Fruit fly (Drosophila melanogaster) whole organism, embryonic: Measurements from ENCODE around the gene Syx18.

ENCODE experiments used
- CG10147 ChIP-seq: fragments of 200-800 bp; sonication (Bioruptor generic); optimal IDR thresholded peaks from 2 replicates; lab custom pipeline; 2019; ENCODE audit warnings: missing biosample characterization, mild to moderate bottlenecking, missing genetic modification characterization, moderate library complexity
- CG10267 ChIP-seq: fragments of 200-800 bp; sonication (Bioruptor generic); optimal IDR thresholded peaks from 2 replicates; lab custom pipeline; 2018; ENCODE audit warnings: missing biosample characterization, mild to moderate bottlenecking, missing genetic modification characterization, moderate library complexity
- CG12391 ChIP-seq: fragments of 200-800 bp; sonication (Bioruptor generic); optimal IDR thresholded peaks from 3 replicates; lab custom pipeline; 2018; ENCODE audit warnings: missing biosample characterization, mild to moderate bottlenecking, missing genetic modification characterization, moderate library complexity
- CG12659 ChIP-seq: fragments of 200-800 bp; sonication (Bioruptor generic); optimal IDR thresholded peaks from 3 replicates; lab custom pipeline; 2017; ENCODE audit warnings: mild to moderate bottlenecking, missing biosample characterization, missing genetic modification reagents, missing genetic modification characterization
- CG12769 ChIP-seq: fragments of 200-800 bp; sonication (Bioruptor generic); optimal IDR thresholded peaks from 2 replicates; lab custom pipeline; 2019; ENCODE audit warnings: missing biosample characterization, mild to moderate bottlenecking, missing genetic modification characterization, moderate library complexity
- CG13624 ChIP-seq: fragments of 200-800 bp; sonication (Bioruptor generic); optimal IDR thresholded peaks from 2 replicates; lab custom pipeline; 2016; ENCODE audit warnings: missing biosample characterization, missing genetic modification characterization
- CG14441 ChIP-seq: fragments of 200-800 bp; sonication (Bioruptor generic); IDR thresholded peaks from 2 replicates; pipeline ENCODE4 v1.3.6; 2022; ENCODE audit warnings: missing biosample characterization, missing genetic modification characterization
- CG15696 ChIP-seq: fragments of 200-800 bp; sonication (Bioruptor generic); optimal IDR thresholded peaks from 2 replicates; lab custom pipeline; 2019; ENCODE audit warnings: missing biosample characterization, mild to moderate bottlenecking, missing genetic modification characterization, moderate library complexity
- CG1603 ChIP-seq: fragments of 200-800 bp; sonication (Bioruptor generic); optimal IDR thresholded peaks from 2 replicates; lab custom pipeline; 2019; ENCODE audit warnings: missing biosample characterization, mild to moderate bottlenecking, missing genetic modification characterization, moderate library complexity
- CG16863 ChIP-seq: fragments of 200-800 bp; sonication (Bioruptor generic); optimal IDR thresholded peaks from 3 replicates; lab custom pipeline; 2016; ENCODE audit warnings: missing biosample characterization, missing genetic modification characterization
- CG17359 ChIP-seq: fragments of 200-800 bp; sonication (Bioruptor generic); optimal IDR thresholded peaks from 3 replicates; lab custom pipeline; 2018; ENCODE audit warnings: missing biosample characterization, mild to moderate bottlenecking, missing genetic modification characterization, moderate library complexity
- CG2678 ChIP-seq: fragments of 200-800 bp; sonication (Bioruptor generic); optimal IDR thresholded peaks from 3 replicates; lab custom pipeline; 2019; ENCODE audit warnings: missing biosample characterization, mild to moderate bottlenecking, missing genetic modification characterization, moderate library complexity
- CG2889 ChIP-seq: fragments of 200-800 bp; sonication (Bioruptor generic); IDR thresholded peaks from 3 replicates; pipeline ENCODE4 v1.3.6; 2022; ENCODE audit warnings: missing biosample characterization, missing genetic modification characterization
- CG34422 ChIP-seq: fragments of 200-800 bp; sonication (Bioruptor generic); IDR thresholded peaks from 3 replicates; pipeline ENCODE4 v1.3.6; 2022; ENCODE audit warnings: missing biosample characterization, missing genetic modification characterization
- CG3838 ChIP-seq: fragments of 200-800 bp; sonication (Bioruptor generic); optimal IDR thresholded peaks from 3 replicates; lab custom pipeline; 2016; ENCODE audit warnings: missing biosample characterization, missing genetic modification characterization
- CG43689 ChIP-seq: fragments of 200-800 bp; sonication (Bioruptor generic); IDR thresholded peaks from 2 replicates; pipeline ENCODE4 v1.3.6; 2022; ENCODE audit warnings: missing biosample characterization, missing genetic modification characterization
- CG5953 ChIP-seq: fragments of 200-800 bp; sonication (Bioruptor generic); IDR thresholded peaks from 2 replicates; pipeline ENCODE4 v1.3.6; 2022; ENCODE audit warnings: missing biosample characterization, missing genetic modification characterization
- CG7839 ChIP-seq: fragments of 200-800 bp; sonication (Bioruptor generic); optimal IDR thresholded peaks from 3 replicates; lab custom pipeline; 2018; ENCODE audit warnings: missing biosample characterization, mild to moderate bottlenecking, missing genetic modification characterization, moderate library complexity
- CTCF ChIP-seq: fragments of 200-800 bp; sonication (Bioruptor generic); optimal IDR thresholded peaks from 2 replicates; lab custom pipeline; 2017; ENCODE audit warnings: missing biosample characterization, mild to moderate bottlenecking, missing genetic modification characterization, moderate library complexity
- D ChIP-seq, 2 experiments: fragments of 200-800 bp in 1 of 2; fragments of >200 bp in 1 of 2; sonication (Bioruptor generic) in 1 of 2; optimal IDR thresholded peaks; 2 replicates in 1 of 2; 3 replicates in 1 of 2; lab custom pipeline; 2017; ENCODE audit warnings: mild to moderate bottlenecking in 1 of 2, missing biosample characterization in 1 of 2, missing genetic modification characterization in 1 of 2, missing genetic modification reagents in 1 of 2
- Dip3 ChIP-seq: fragments of 200-800 bp; sonication (Bioruptor generic); optimal IDR thresholded peaks from 3 replicates; lab custom pipeline; 2016; ENCODE audit warnings: missing biosample characterization, missing genetic modification characterization
- Doc3 ChIP-seq: fragments of 200-800 bp; sonication (Bioruptor generic); IDR thresholded peaks from 3 replicates; pipeline ENCODE4 v1.3.6; 2022; ENCODE audit warnings: missing biosample characterization, missing genetic modification characterization; ENCODE audit not compliant: partially characterized antibody
- E2f2 ChIP-seq: fragments of 200-800 bp; sonication (Bioruptor generic); IDR thresholded peaks from 2 replicates; pipeline ENCODE4 v1.3.6; 2022; ENCODE audit warnings: missing biosample characterization, missing genetic modification characterization
- Ets65A ChIP-seq: fragments of 200-800 bp; sonication (Bioruptor generic); peaks from one replicate; lab custom pipeline; 2016; ENCODE audit warnings: missing biosample characterization, missing genetic modification characterization
- HHEX ChIP-seq: fragments of 200-800 bp; sonication (Bioruptor generic); optimal IDR thresholded peaks from 3 replicates; lab custom pipeline; 2017; ENCODE audit warnings: missing biosample characterization, mild to moderate bottlenecking, missing genetic modification characterization, missing genetic modification reagents
- Jarid2 ChIP-seq: fragments of 200-800 bp; sonication (Bioruptor generic); optimal IDR thresholded peaks from 3 replicates; lab custom pipeline; 2017; ENCODE audit warnings: mild to moderate bottlenecking, missing biosample characterization, missing genetic modification reagents, missing genetic modification characterization
- Lim3 ChIP-seq: fragments of 200-800 bp; sonication (Bioruptor generic); IDR thresholded peaks from 2 replicates; pipeline ENCODE4 v1.3.6; 2022; ENCODE audit warnings: missing biosample characterization, missing genetic modification characterization
- MBD-R2 ChIP-seq: fragments of 200-800 bp; sonication (Bioruptor generic); IDR thresholded peaks from 2 replicates; pipeline ENCODE4 v1.3.6; 2022; ENCODE audit warnings: missing biosample characterization, missing genetic modification characterization
- NfI ChIP-seq: fragments of 200-800 bp; sonication (Bioruptor generic); optimal IDR thresholded peaks from 3 replicates; lab custom pipeline; 2018; ENCODE audit warnings: missing biosample characterization, mild to moderate bottlenecking, missing genetic modification characterization, moderate library complexity
- Oli ChIP-seq: fragments of 200-800 bp; sonication (Bioruptor generic); optimal IDR thresholded peaks from 2 replicates; lab custom pipeline; 2018; ENCODE audit warnings: missing biosample characterization, mild to moderate bottlenecking, missing genetic modification characterization, moderate library complexity
- ato ChIP-seq: fragments of 200-800 bp; sonication (Bioruptor generic); IDR thresholded peaks from 2 replicates; pipeline ENCODE4 v1.3.6; 2022; ENCODE audit warnings: missing biosample characterization, missing genetic modification characterization; ENCODE audit not compliant: partially characterized antibody
- btn ChIP-seq: fragments of 200-800 bp; sonication (Bioruptor generic); optimal IDR thresholded peaks from 2 replicates; lab custom pipeline; 2016; ENCODE audit warnings: missing biosample characterization, missing genetic modification characterization
- corto ChIP-seq: fragments of 200-800 bp; sonication (Bioruptor generic); optimal IDR thresholded peaks from 2 replicates; lab custom pipeline; 2016; ENCODE audit warnings: missing biosample characterization, mild to moderate bottlenecking, missing genetic modification characterization, moderate library complexity
- croc ChIP-seq: fragments of 200-800 bp; sonication (Bioruptor generic); conservative IDR thresholded peaks from 3 replicates; pipeline ENCODE4 v1.3.6; 2022; ENCODE audit warnings: missing biosample characterization, missing genetic modification characterization
- crol ChIP-seq: fragments of 200-800 bp; sonication (Bioruptor generic); IDR thresholded peaks from 2 replicates; pipeline ENCODE4 v1.3.6; 2022; ENCODE audit warnings: missing biosample characterization, missing genetic modification characterization
- gem ChIP-seq: fragments of 200-800 bp; sonication (Bioruptor generic); optimal IDR thresholded peaks from 2 replicates; lab custom pipeline; 2019; ENCODE audit warnings: missing biosample characterization, mild to moderate bottlenecking, missing genetic modification characterization, moderate library complexity
- gfzf ChIP-seq: fragments of 200-800 bp; sonication (Bioruptor generic); optimal IDR thresholded peaks from 2 replicates; lab custom pipeline; 2016; ENCODE audit warnings: missing biosample characterization, mild to moderate bottlenecking, missing genetic modification characterization, moderate library complexity
- gsb ChIP-seq: fragments of 200-800 bp; sonication (Bioruptor generic); IDR thresholded peaks from 2 replicates; pipeline ENCODE4 v1.3.6; 2022; ENCODE audit warnings: missing biosample characterization, missing genetic modification characterization
- hbn ChIP-seq: fragments of 200-800 bp; sonication (Bioruptor generic); IDR thresholded peaks from 2 replicates; pipeline ENCODE4 v1.3.6; 2022; ENCODE audit warnings: missing biosample characterization, missing genetic modification characterization; ENCODE audit not compliant: partially characterized antibody
- mirr ChIP-seq: fragments of 200-800 bp; sonication (Bioruptor generic); optimal IDR thresholded peaks from 3 replicates; lab custom pipeline; 2018; ENCODE audit warnings: missing biosample characterization, mild to moderate bottlenecking, missing genetic modification characterization
- mld ChIP-seq: fragments of 200-800 bp; sonication (Bioruptor generic); IDR thresholded peaks from 3 replicates; pipeline ENCODE4 v1.3.6; 2022; ENCODE audit warnings: missing biosample characterization, missing genetic modification characterization; ENCODE audit not compliant: partially characterized antibody
- onecut ChIP-seq: fragments of 200-800 bp; sonication (Bioruptor generic); IDR thresholded peaks from 2 replicates; pipeline ENCODE4 v1.3.6; 2022; ENCODE audit warnings: missing biosample characterization, missing genetic modification characterization
- ranshi ChIP-seq: fragments of 200-800 bp; sonication (Bioruptor generic); IDR thresholded peaks from 2 replicates; pipeline ENCODE4 v1.3.6; 2022; ENCODE audit warnings: missing biosample characterization, missing genetic modification characterization
- sd ChIP-seq: fragments of 200-800 bp; sonication (Bioruptor generic); optimal IDR thresholded peaks from 3 replicates; lab custom pipeline; 2018; ENCODE audit warnings: missing biosample characterization, mild to moderate bottlenecking, missing genetic modification characterization, moderate library complexity
- seq ChIP-seq: fragments of 200-800 bp; sonication (Bioruptor generic); IDR thresholded peaks from 2 replicates; pipeline ENCODE4 v1.3.6; 2022; ENCODE audit warnings: missing biosample characterization, missing genetic modification characterization
- slou ChIP-seq: fragments of 200-800 bp; sonication (Bioruptor generic); optimal IDR thresholded peaks from 3 replicates; lab custom pipeline; 2016; ENCODE audit warnings: missing biosample characterization, missing genetic modification characterization
- tll ChIP-seq, 2 experiments: fragments of 200-800 bp in 1 of 2; fragments of >200 bp in 1 of 2; sonication (Bioruptor generic) in 1 of 2; optimal IDR thresholded peaks; 2 replicates each; lab custom pipeline; 2017 to 2019; ENCODE audit warnings: missing biosample characterization in 2 of 2, missing genetic modification characterization in 2 of 2, mild to moderate bottlenecking in 1 of 2, moderate library complexity in 1 of 2
- trh ChIP-seq: fragments of 200-800 bp; sonication (Bioruptor generic); optimal IDR thresholded peaks from 2 replicates; lab custom pipeline; 2016; ENCODE audit warnings: missing biosample characterization, missing genetic modification characterization
- wdn ChIP-seq: fragments of 200-800 bp; sonication (Bioruptor generic); IDR thresholded peaks from 2 replicates; pipeline ENCODE4 v1.3.6; 2022; ENCODE audit warnings: missing biosample characterization, missing genetic modification characterization
- zen2 ChIP-seq: fragments of 200-800 bp; sonication (Bioruptor generic); IDR thresholded peaks from 3 replicates; pipeline ENCODE4 v1.3.6; 2022; ENCODE audit warnings: missing biosample characterization, missing genetic modification characterization; ENCODE audit not compliant: partially characterized antibody

The Syx18 gene

dm6 chr3R:24606868-24607267, 18.5 kb downstream of the Syx18 start (continued):
- TF ChIP-seq hbn (no peak), CG12391 (tag; lab: Kevin White, UChicago) (no peak), wdn (GFP tag; lab: Robert Waterston, UW) (no peak), CG14441 (0 out of 2 replicates have a peak, but pooled peaks have one; percentile 14), crol (GFP tag; lab: Robert Waterston, UW) (peak; percentile 48), NfI (no peak), croc (GFP tag; lab: Robert Waterston, UW) (no peak), CG2889 (GFP tag; lab: Robert Waterston, UW) (no peak), onecut (GFP tag; lab: Robert Waterston, UW) (no peak), CG2678 (no peak)

dm6 chr3R:24604165-24604564, 21.2 kb downstream of the Syx18 start:
- TF ChIP-seq btn (GFP tag; lab: Kevin White, UChicago) (no peak), HHEX (GFP tag; lab: Kevin White, UChicago) (no peak), CG10267 (no peak), CG1603 (tag; lab: Kevin White, UChicago) (no peak), CG12769 (tag; lab: Kevin White, UChicago) (peak; percentile 60), CG7839 (no peak), slou (GFP tag; lab: Kevin White, UChicago) (no peak), tll (GFP tag; optimal IDR thresholded peaks at IDR 0.05; lab: Kevin White, UChicago) (peak in 1 of 2 experiments; percentile 20), Oli (tag; lab: Kevin White, UChicago) (no peak), CTCF (GFP tag; lab: Kevin White, UChicago) (no peak), gem (tag; lab: Kevin White, UChicago) (no peak), CG17359 (tag; lab: Kevin White, UChicago) (no peak), seq (GFP tag; lab: Robert Waterston, UW) (no peak), Jarid2 (GFP tag; lab: Kevin White, UChicago) (no peak), zen2 (GFP tag; lab: Robert Waterston, UW) (no peak), CG3838 (GFP tag; lab: Kevin White, UChicago) (no peak), CG12659 (GFP tag; lab: Kevin White, UChicago) (no peak), corto (GFP tag; lab: Kevin White, UChicago) (no peak), mld (GFP tag; lab: Robert Waterston, UW) (no peak), CG15696 (peak; percentile 9), sd (tag; lab: Kevin White, UChicago) (peak; percentile 81), Lim3 (GFP tag; lab: Robert Waterston, UW) (no peak), CG43689 (GFP tag; lab: Robert Waterston, UW) (no peak), CG10147 (no peak), Dip3 (GFP tag; lab: Kevin White, UChicago) (no peak), MBD-R2 (GFP tag; lab: Robert Waterston, UW) (no peak), Ets65A (no peak), CG13624 (GFP tag; lab: Kevin White, UChicago) (no peak), CG34422 (no peak), CG16863 (GFP tag; lab: Kevin White, UChicago) (no peak), wdn (GFP tag; lab: Robert Waterston, UW) (no peak), gsb (GFP tag; lab: Robert Waterston, UW) (no peak), CG5953 (GFP tag; lab: Robert Waterston, UW) (no peak), Doc3 (GFP tag; lab: Robert Waterston, UW) (no peak), D (optimal IDR thresholded peaks at IDR 0.05; lab: Kevin White, UChicago) (no peak), D (GFP tag; optimal IDR thresholded peaks at IDR 0.05; lab: Kevin White, UChicago) (no peak), gfzf (GFP tag; lab: Kevin White, UChicago) (no peak), ranshi (no peak), mirr (GFP tag; lab: Kevin White, UChicago) (no peak), ato (GFP tag; lab: Robert Waterston, UW) (no peak), E2f2 (GFP tag; lab: Robert Waterston, UW) (0 out of 2 replicates have a peak, but pooled peaks have one; percentile 8), trh (GFP tag; lab: Kevin White, UChicago) (no peak)
